Worm (Caenorhabditis elegans): Measurements from ENCODE around the gene swsn-3.
A peak's percentile ranks its signal among the peaks of the same experiment; 100 is the strongest.

DNA sequence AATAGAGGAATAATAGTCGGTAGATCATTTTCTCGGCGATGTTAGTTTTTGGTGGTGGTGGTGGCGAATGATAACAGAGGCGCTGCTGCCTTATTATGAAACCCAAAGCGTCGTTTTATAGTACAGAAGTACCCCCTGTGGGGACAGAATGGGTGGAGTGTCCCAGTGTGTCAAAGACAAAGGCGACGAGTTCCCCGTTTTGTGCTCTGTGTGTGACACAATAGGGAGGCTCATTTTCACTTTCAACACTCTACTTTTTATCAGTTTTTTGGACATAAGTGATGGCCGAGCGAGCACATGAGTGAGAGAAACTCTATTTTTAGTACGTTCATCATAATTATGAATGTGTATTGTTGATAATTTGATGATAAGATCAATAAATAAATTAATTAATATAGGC lies 7.8 kb downstream of the swsn-3 start, which contains the start of gene pho-9:
- TF ChIP-seq hlh-11 (tag; optimal IDR thresholded peaks at IDR 0.05) (peak; percentile 92), dve-1 (tag; optimal IDR thresholded peaks at IDR 0.05; ENCODE audit: insufficient read depth) (peak; percentile 93), lim-7 (GFP tag; IDR thresholded peaks at IDR 0.05) (no peak)
